Fruit fly (Drosophila melanogaster) whole organism: Measurements from ENCODE around the gene slou.

ENCODE experiments used
- CG8478 ChIP-seq: fragments of >200 bp; optimal IDR thresholded peaks from 2 replicates; lab custom pipeline; 2018; ENCODE audit warnings: inconsistent platforms
- Dll ChIP-seq: fragments of >200 bp; optimal IDR thresholded peaks from 2 replicates; lab custom pipeline; 2017
- EcR ChIP-seq, 2 experiments: fragments of >200 bp; optimal IDR thresholded peaks; 2 replicates each; lab custom pipeline; 2017; ENCODE audit warnings: missing biosample characterization in 2 of 2, missing genetic modification characterization in 2 of 2, missing genetic modification reagents in 2 of 2
- pan ChIP-seq: fragments of >200 bp; optimal IDR thresholded peaks from 2 replicates; lab custom pipeline; 2017
- psq ChIP-seq: fragments of >200 bp; optimal IDR thresholded peaks from 2 replicates; lab custom pipeline; 2017
- usp ChIP-seq: fragments of >200 bp; optimal IDR thresholded peaks from 2 replicates; lab custom pipeline; 2017; ENCODE audit warnings: missing biosample characterization, missing genetic modification characterization, mixed read lengths

slou gene

dm6 chr3R:21557052-21557451 is at the start of gene slou:
Gene slou, minus strand, starts transcription at chr3R:21557182.
- TF ChIP-seq psq (no peak), EcR (GFP tag; optimal IDR thresholded peaks at IDR 0.05; lab: Kevin White, UChicago) (no peak), pan (lab: Kevin White, UChicago) (no peak), CG8478 (lab: Kevin White, UChicago) (no peak), usp (no peak), Dll (lab: Kevin White, UChicago) (no peak)

DNA sequence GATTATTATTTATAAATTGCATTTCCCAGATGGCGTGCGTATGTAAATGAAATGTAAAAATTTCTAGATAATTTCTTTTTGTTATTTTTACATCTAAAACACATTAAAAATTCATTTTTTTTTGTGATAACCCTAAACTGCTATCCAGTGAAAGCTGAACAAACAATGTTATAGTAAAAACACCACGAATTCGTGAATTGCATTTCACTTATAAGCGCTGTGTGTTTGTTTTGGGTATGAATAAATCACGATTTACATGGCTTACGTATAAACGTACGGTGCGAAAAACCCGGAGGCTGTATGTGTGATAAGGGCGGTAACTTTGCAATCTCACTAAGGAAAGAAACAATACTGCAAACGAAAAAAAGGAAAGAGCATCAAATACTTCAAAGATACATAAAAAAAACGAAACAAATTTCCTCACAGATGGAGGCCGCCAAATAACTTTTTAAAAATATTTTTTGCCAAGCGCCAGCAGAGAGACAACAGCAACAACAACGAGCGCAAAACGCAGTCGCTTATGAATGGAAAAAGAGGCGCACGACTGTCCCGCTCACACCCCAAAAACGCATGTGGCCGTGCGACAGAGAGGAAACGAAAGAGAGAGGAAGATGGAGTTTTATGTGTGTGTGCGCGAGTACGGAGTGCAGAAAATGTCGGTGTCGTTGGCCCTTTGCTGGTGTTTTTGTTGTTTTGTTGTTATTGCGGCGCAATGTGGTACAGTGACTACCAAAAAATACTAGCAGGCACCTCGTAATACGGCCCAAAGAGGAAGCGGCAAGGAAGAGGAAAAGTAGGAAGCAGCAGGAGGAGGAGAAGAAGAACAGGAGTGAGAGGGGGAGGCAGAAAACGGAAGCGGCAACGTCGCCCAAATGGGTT is 49.5 kb upstream of the slou start:
- TF ChIP-seq Dll (lab: Kevin White, UChicago) (peak; percentile 61), EcR (GFP tag; optimal IDR thresholded peaks at IDR 0.05; lab: Kevin White, UChicago) (peak; percentile 93 to 94), psq (no peak)

DNA sequence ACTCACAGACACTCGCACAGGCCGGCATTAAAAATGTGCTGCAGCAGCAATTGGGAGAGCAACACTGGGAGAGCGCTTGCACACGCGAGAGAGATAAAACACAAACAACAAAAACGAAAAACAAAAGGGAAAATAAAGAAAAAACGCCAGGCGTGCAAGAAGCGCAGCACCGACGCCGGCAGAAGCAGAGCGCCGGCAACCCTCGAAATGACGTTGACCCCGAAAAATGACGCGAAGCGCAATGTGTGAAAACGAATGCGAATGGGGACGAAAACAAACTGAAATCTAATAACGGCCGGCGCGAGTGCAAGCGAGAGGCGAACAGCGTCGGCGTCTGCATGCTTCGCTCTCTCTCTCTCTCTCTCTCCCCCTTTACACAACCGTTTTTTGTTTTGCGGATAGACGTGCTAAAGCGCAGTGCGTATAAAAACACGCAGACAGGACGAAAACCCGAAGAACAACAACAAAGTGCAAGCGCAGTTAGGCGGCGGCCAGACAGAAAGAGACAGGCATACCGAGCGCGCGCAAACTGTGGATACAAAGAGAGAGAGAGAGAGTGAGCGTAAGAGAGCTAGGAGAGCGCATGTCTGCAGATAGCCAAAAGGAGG is 48.4 kb upstream of the slou start:
- peak; percentile 52 for TF ChIP-seq psq
- TF ChIP-seq pan (lab: Kevin White, UChicago): no peak
- TF ChIP-seq usp: no peak
- TF ChIP-seq EcR (GFP tag; optimal IDR thresholded peaks at IDR 0.05; lab: Kevin White, UChicago): peak; percentile 88 to 96
- peak; percentile 75 for TF ChIP-seq Dll (lab: Kevin White, UChicago)
- peak; percentile 15 for TF ChIP-seq CG8478 (lab: Kevin White, UChicago)

dm6 chr3R:21604564-21604963 is 47.6 kb upstream of the slou start:
- TF ChIP-seq EcR (GFP tag; optimal IDR thresholded peaks at IDR 0.05; lab: Kevin White, UChicago) (no peak), CG8478 (lab: Kevin White, UChicago) (no peak), pan (lab: Kevin White, UChicago) (no peak)

DNA sequence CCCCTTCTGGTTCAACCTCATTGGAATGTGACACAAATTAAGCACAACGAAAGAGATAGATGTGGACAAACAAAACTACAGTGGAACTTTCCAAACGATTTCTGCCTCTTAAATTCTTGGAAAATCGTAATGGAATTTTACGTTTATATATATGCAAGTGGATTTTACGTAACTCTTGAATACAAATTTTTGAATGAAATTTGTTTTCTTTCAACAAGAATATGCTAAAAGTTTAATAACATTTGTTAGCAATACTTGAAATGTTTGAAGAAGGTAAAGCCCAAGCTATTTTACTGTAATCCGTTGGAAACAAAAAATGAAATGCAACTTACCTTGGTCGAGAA is 45.7 kb upstream of the slou start:
- TF ChIP-seq psq: no peak
- TF ChIP-seq pan (lab: Kevin White, UChicago): no peak
- TF ChIP-seq usp: no peak
- TF ChIP-seq EcR (GFP tag; optimal IDR thresholded peaks at IDR 0.05; lab: Kevin White, UChicago): no peak
- TF ChIP-seq CG8478 (lab: Kevin White, UChicago): no peak
- no peak for TF ChIP-seq Dll (lab: Kevin White, UChicago)

DNA sequence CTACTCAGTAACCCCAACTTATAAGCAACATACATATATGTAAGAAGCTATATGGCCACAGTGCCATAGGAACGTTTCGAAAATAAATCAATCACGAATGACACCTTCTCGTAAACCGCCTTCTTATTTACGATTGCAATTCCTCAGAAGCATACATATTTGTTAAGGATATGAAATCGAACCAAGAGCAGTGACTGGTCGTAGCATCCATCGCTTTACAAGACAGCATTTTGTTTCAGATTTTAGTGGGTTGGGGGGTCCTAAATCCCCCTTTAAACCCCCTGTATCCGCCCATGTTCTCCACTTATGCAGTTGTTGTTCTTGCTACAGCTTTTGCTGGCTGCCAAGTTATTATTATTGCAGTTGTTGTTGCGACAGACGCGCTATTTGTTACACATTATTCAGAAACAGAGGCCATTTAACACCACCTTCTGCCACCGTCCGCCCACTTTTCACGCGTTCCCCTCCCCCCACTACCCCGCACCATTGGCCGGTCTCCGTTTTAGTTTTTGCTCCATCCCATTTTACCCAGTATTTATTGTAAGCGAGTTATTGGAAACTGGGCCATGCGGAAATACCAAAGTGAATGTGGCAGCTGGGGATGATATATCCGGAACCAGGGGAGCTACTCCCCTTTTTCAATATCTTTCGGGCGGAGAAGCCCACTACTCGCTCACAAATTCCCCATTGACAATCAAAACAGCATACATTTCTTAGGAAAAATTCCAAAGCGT is 45.1 kb upstream of the slou start:
- TF ChIP-seq EcR (GFP tag; optimal IDR thresholded peaks at IDR 0.05; lab: Kevin White, UChicago): no peak
- TF ChIP-seq usp: no peak
- TF ChIP-seq pan (lab: Kevin White, UChicago): no peak
- TF ChIP-seq psq: no peak
- TF ChIP-seq Dll (lab: Kevin White, UChicago): no peak
- no peak for TF ChIP-seq CG8478 (lab: Kevin White, UChicago)

DNA sequence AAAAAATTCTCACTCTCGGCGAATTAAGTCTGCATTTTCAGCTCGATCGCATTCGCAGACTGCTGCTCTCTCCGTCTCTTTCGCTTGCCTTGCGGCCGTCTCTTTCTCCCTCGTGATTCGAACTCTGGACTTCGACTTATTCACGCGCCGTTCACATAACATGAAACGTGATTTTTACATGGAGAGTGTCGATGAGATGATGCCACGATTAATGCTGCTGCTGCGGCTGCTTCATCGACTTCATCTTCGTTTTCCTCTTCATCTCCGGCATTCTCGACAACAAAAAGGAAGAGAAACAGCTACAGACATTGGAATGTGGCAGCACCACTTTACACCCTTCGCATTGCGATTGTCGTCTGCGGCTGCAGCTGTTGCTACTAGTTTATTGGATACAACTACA is 42.7 kb upstream of the slou start:
- TF ChIP-seq CG8478 (lab: Kevin White, UChicago): peak; percentile 30
- no peak for TF ChIP-seq psq
- no peak for TF ChIP-seq EcR (GFP tag; optimal IDR thresholded peaks at IDR 0.05; lab: Kevin White, UChicago)
- TF ChIP-seq Dll (lab: Kevin White, UChicago): no peak

DNA sequence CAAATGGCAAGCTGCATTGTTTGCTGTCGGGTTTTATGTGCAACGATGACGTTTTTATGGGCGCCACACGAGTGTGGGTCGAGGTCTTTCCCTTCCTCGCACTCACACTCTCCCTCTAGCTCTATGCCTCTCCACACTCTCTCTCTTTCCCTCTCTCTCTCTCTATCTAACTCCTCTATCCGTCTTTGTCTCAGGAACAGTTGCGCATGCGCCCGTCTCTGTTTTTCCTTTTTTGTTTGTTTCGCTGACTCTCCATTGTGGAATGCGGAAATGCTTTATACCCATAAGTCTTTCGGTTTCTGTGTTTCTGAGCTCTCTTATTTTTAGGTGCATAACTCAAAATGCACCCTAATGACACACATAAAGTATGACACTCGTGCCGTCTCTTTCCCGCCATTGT is 41.6 kb upstream of the slou start:
- TF ChIP-seq EcR (GFP tag; optimal IDR thresholded peaks at IDR 0.05; lab: Kevin White, UChicago): no peak
- TF ChIP-seq usp: no peak
- no peak for TF ChIP-seq Dll (lab: Kevin White, UChicago)
- TF ChIP-seq psq: no peak
- TF ChIP-seq pan (lab: Kevin White, UChicago): no peak
- TF ChIP-seq CG8478 (lab: Kevin White, UChicago): no peak

DNA sequence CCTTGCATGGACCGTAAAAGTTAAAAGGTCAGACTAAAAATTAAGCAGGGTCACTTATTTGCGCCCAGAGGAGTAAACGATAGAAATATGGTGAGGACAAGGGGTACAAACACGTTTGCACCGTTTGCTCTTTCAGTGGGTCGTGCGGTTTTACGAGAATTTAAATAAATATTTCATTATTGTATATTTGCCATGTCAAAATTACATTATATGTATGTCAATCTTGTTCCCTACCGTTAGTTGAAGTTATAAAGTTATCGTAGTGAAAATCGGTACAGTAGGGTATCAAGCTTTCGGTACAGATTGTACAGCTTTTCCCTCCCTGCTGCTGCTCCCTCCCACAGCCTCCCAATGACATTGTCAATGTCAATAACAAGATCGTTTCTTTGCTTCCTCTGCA is 40.9 kb upstream of the slou start:
- TF ChIP-seq psq (no peak), EcR (GFP tag; optimal IDR thresholded peaks at IDR 0.05; lab: Kevin White, UChicago) (no peak), CG8478 (lab: Kevin White, UChicago) (no peak), usp (no peak), Dll (lab: Kevin White, UChicago) (no peak), pan (lab: Kevin White, UChicago) (no peak)

dm6 chr3R:21596151-21596802 is 39.3 kb upstream of the slou start:
- TF ChIP-seq CG8478 (lab: Kevin White, UChicago) (no peak), psq (no peak), usp (no peak), Dll (lab: Kevin White, UChicago) (no peak), EcR (GFP tag; optimal IDR thresholded peaks at IDR 0.05; lab: Kevin White, UChicago) (no peak), pan (lab: Kevin White, UChicago) (no peak)

dm6 chr3R:21594417-21594892 is 37.5 kb upstream of the slou start:
- no peak for TF ChIP-seq psq
